Fruit fly (Drosophila melanogaster) whole organism, wandering third instar larva: ENCODE results near the gene CG6398.

Experiments used
- Abd-B ChIP-seq: fragments of >200 bp; optimal IDR thresholded peaks from 2 replicates; lab custom pipeline; 2017; ENCODE audit warnings: missing biosample characterization, missing genetic modification characterization
- CG32264 ChIP-seq: fragments of 200-800 bp; sonication (Bioruptor generic); optimal IDR thresholded peaks from 2 replicates; lab custom pipeline; 2016; ENCODE audit warnings: missing biosample characterization, missing genetic modification characterization
- CG9705 ChIP-seq: fragments of 200-800 bp; sonication (Bioruptor generic); optimal IDR thresholded peaks from 2 replicates; lab custom pipeline; 2018; ENCODE audit warnings: missing biosample characterization, mild to moderate bottlenecking, missing genetic modification characterization
- CrebA ChIP-seq: fragments of 200-800 bp; sonication (Bioruptor generic); optimal IDR thresholded peaks from 2 replicates; lab custom pipeline; 2016; ENCODE audit warnings: missing biosample characterization, mild to moderate bottlenecking, missing genetic modification characterization, borderline replicate concordance
- Dfd ChIP-seq: fragments of >200 bp; optimal IDR thresholded peaks from 2 replicates; lab custom pipeline; 2017; ENCODE audit warnings: missing biosample characterization, missing genetic modification characterization
- Dif ChIP-seq: fragments of 200-275, 200-300 bp; sonication (Bioruptor generic); optimal IDR thresholded peaks from 2 replicates; lab custom pipeline; 2018; ENCODE audit warnings: missing biosample characterization, missing genetic modification characterization; ENCODE audit not compliant: partially characterized antibody
- GATAd ChIP-seq: sonication (Bioruptor generic); optimal IDR thresholded peaks from 2 replicates; lab custom pipeline; 2016; ENCODE audit warnings: missing biosample characterization, missing genetic modification characterization
- HLH106 ChIP-seq: fragments of 200-800 bp; optimal IDR thresholded peaks from 3 replicates; lab custom pipeline; 2019; ENCODE audit warnings: missing biosample characterization, mild to moderate bottlenecking, missing genetic modification characterization, moderate library complexity
- Hnf4 ChIP-seq: fragments of 200-800 bp; sonication (Bioruptor generic); optimal IDR thresholded peaks from 2 replicates; lab custom pipeline; 2016; ENCODE audit warnings: missing biosample characterization, mild to moderate bottlenecking, missing genetic modification characterization
- Hr78 ChIP-seq: fragments of >200 bp; optimal IDR thresholded peaks from 2 replicates; lab custom pipeline; 2017; ENCODE audit warnings: missing biosample characterization, missing genetic modification characterization
- Hr83 ChIP-seq: fragments of 200-300 bp; sonication (Bioruptor generic); optimal IDR thresholded peaks from 2 replicates; lab custom pipeline; 2016; ENCODE audit warnings: missing biosample characterization, mild to moderate bottlenecking, missing genetic modification characterization, moderate library complexity; ENCODE audit not compliant: poor library complexity, severe bottlenecking
- Jra ChIP-seq: sonication (Bioruptor generic); optimal IDR thresholded peaks from 2 replicates; lab custom pipeline; 2016; ENCODE audit warnings: missing biosample characterization, missing genetic modification characterization
- Myc ChIP-seq: fragments of >200 bp; optimal IDR thresholded peaks from 2 replicates; lab custom pipeline; 2017
- OdsH ChIP-seq: fragments of 200-800 bp; sonication (Bioruptor generic); optimal IDR thresholded peaks from 2 replicates; lab custom pipeline; 2016; ENCODE audit warnings: missing biosample characterization, mild to moderate bottlenecking, missing genetic modification characterization
- Rel ChIP-seq, 2 experiments: fragments of 200-800 bp; sonication (Bioruptor generic) in 1 of 2; optimal IDR thresholded peaks; 2 replicates in 1 of 2; 3 replicates in 1 of 2; lab custom pipeline; 2016 to 2019; ENCODE audit warnings: mild to moderate bottlenecking in 2 of 2, missing biosample characterization in 2 of 2, missing genetic modification characterization in 2 of 2, moderate library complexity in 1 of 2
- Sp1 ChIP-seq: fragments of 200-800 bp; sonication (Bioruptor generic); optimal IDR thresholded peaks from 3 replicates; lab custom pipeline; 2019; ENCODE audit warnings: missing biosample characterization, mild to moderate bottlenecking, missing genetic modification characterization, moderate library complexity
- Vsx2 ChIP-seq: fragments of 200-300, 225-300 bp; sonication (Bioruptor generic); optimal IDR thresholded peaks from 2 replicates; lab custom pipeline; 2018; ENCODE audit warnings: missing biosample characterization, missing genetic modification characterization; ENCODE audit not compliant: partially characterized antibody
- br ChIP-seq: fragments of 200-800 bp; sonication (Bioruptor generic); optimal IDR thresholded peaks from 2 replicates; lab custom pipeline; 2016; ENCODE audit warnings: missing biosample characterization, missing genetic modification characterization
- brk ChIP-seq: fragments of 200-800 bp; sonication (Bioruptor generic); optimal IDR thresholded peaks from 2 replicates; lab custom pipeline; 2016; ENCODE audit warnings: missing biosample characterization, mild to moderate bottlenecking, missing genetic modification characterization
- dmrt93B ChIP-seq: fragments of 200-800 bp; sonication (Bioruptor generic); optimal IDR thresholded peaks from 2 replicates; lab custom pipeline; 2018; ENCODE audit warnings: missing biosample characterization, mild to moderate bottlenecking, missing genetic modification characterization
- dsf ChIP-seq: sonication (Bioruptor generic); optimal IDR thresholded peaks from 2 replicates; lab custom pipeline; 2016; ENCODE audit warnings: missing biosample characterization, missing genetic modification characterization, borderline replicate concordance
- ey ChIP-seq: fragments of 200-800 bp; sonication (Bioruptor generic); optimal IDR thresholded peaks from 2 replicates; lab custom pipeline; 2016; ENCODE audit warnings: missing biosample characterization, missing genetic modification characterization
- foxo ChIP-seq, 2 experiments: fragments of 200-800 bp; sonication (Bioruptor generic); optimal IDR thresholded peaks; 2 replicates in 1 of 2; 3 replicates in 1 of 2; lab custom pipeline; 2016 to 2017; ENCODE audit warnings: missing biosample characterization in 2 of 2, missing genetic modification characterization in 2 of 2
- fru ChIP-seq: fragments of 200-800 bp; sonication (Bioruptor generic); optimal IDR thresholded peaks from 3 replicates; lab custom pipeline; 2016; ENCODE audit warnings: missing biosample characterization, mild to moderate bottlenecking, missing genetic modification characterization
- h ChIP-seq: fragments of 200-800 bp; sonication (Bioruptor generic); optimal IDR thresholded peaks from 3 replicates; lab custom pipeline; 2016; ENCODE audit warnings: missing biosample characterization, mild to moderate bottlenecking, missing genetic modification characterization
- jim ChIP-seq: fragments of 175-275, 200-325 bp; sonication (Bioruptor generic); optimal IDR thresholded peaks from 2 replicates; lab custom pipeline; 2016; ENCODE audit warnings: missing biosample characterization, mild to moderate bottlenecking, missing genetic modification characterization
- lola ChIP-seq: fragments of >200 bp; optimal IDR thresholded peaks from 2 replicates; lab custom pipeline; 2017; ENCODE audit warnings: missing biosample characterization, missing genetic modification characterization
- pan ChIP-seq: fragments of >200 bp; optimal IDR thresholded peaks from 2 replicates; lab custom pipeline; 2017
- psq ChIP-seq: fragments of 200-800 bp; sonication (Bioruptor generic); optimal IDR thresholded peaks from 3 replicates; lab custom pipeline; 2017; ENCODE audit warnings: missing biosample characterization, mild to moderate bottlenecking, missing genetic modification characterization, moderate library complexity
- rgr ChIP-seq: fragments of 200-800 bp; sonication (Bioruptor generic); optimal IDR thresholded peaks from 3 replicates; lab custom pipeline; 2016; ENCODE audit warnings: missing biosample characterization, mild to moderate bottlenecking, missing genetic modification characterization
- sage ChIP-seq: fragments of 200-800 bp; sonication (Bioruptor generic); optimal IDR thresholded peaks from 2 replicates; lab custom pipeline; 2016; ENCODE audit warnings: missing biosample characterization, mild to moderate bottlenecking, missing genetic modification characterization
- sv ChIP-seq: fragments of 200-800 bp; sonication (Bioruptor generic); optimal IDR thresholded peaks from 3 replicates; lab custom pipeline; 2016; ENCODE audit warnings: missing biosample characterization, missing genetic modification characterization
- tai ChIP-seq: sonication (Bioruptor generic); optimal IDR thresholded peaks from 2 replicates; lab custom pipeline; 2016; ENCODE audit warnings: missing biosample characterization, missing genetic modification characterization
- woc ChIP-seq: sonication (Bioruptor generic); optimal IDR thresholded peaks from 2 replicates; lab custom pipeline; 2016; ENCODE audit warnings: missing biosample characterization, mild to moderate bottlenecking, missing genetic modification characterization

The CG6398 gene

dm6 chrX:17799803-17800151 is 30.9 kb upstream of the CG6398 start:
- TF ChIP-seq lola (GFP tag; lab: Kevin White, UChicago) (no peak), ey (no peak), br (GFP tag; lab: Kevin White, UChicago) (no peak), sage (GFP tag; lab: Kevin White, UChicago) (no peak), brk (no peak), CrebA (GFP tag; lab: Kevin White, UChicago) (no peak), Sp1 (GFP tag; lab: Kevin White, UChicago) (no peak), Jra (GFP tag; lab: Kevin White, UChicago) (no peak), dmrt93B (GFP tag; lab: Kevin White, UChicago) (no peak), tai (GFP tag; lab: Kevin White, UChicago) (no peak), Hr83 (no peak), GATAd (GFP tag; lab: Kevin White, UChicago) (no peak)

dm6 chrX:17802353-17803121 is 28.1 kb upstream of the CG6398 start:
- TF ChIP-seq OdsH (GFP tag; lab: Kevin White, UChicago): peak; percentile 95
- TF ChIP-seq Vsx2 (GFP tag; lab: Kevin White, UChicago): peak; percentile 54
- TF ChIP-seq Jra (GFP tag; lab: Kevin White, UChicago): no peak
- no peak for TF ChIP-seq Dfd (GFP tag; lab: Kevin White, UChicago)
- TF ChIP-seq Hr78 (GFP tag; lab: Kevin White, UChicago): no peak
- TF ChIP-seq sage (GFP tag; lab: Kevin White, UChicago): peak; percentile 37
- TF ChIP-seq dsf (GFP tag; lab: Kevin White, UChicago): no peak
- TF ChIP-seq lola (GFP tag; lab: Kevin White, UChicago): no peak
- TF ChIP-seq brk: peak; percentile 51
- no peak for TF ChIP-seq Rel (GFP tag; optimal IDR thresholded peaks at IDR 0.05; lab: Kevin White, UChicago)
- TF ChIP-seq Rel (tag; optimal IDR thresholded peaks at IDR 0.05; lab: Kevin White, UChicago): no peak
- no peak for TF ChIP-seq Abd-B (GFP tag; lab: Kevin White, UChicago)
- TF ChIP-seq ey: peak; percentile 75
- TF ChIP-seq psq (GFP tag; lab: Kevin White, UChicago): peak; percentile 74
- TF ChIP-seq sv (GFP tag; lab: Kevin White, UChicago): no peak
- no peak for TF ChIP-seq Myc (lab: Kevin White, UChicago)
- TF ChIP-seq dmrt93B (GFP tag; lab: Kevin White, UChicago): peak; percentile 75
- peak; percentile 68 for TF ChIP-seq woc (GFP tag; lab: Kevin White, UChicago)
- TF ChIP-seq tai (GFP tag; lab: Kevin White, UChicago): peak; percentile 19
- TF ChIP-seq CG32264 (GFP tag; lab: Kevin White, UChicago): no peak
- peak; percentile 70 for TF ChIP-seq HLH106 (tag; lab: Kevin White, UChicago)
- TF ChIP-seq CrebA (GFP tag; lab: Kevin White, UChicago): no peak
- TF ChIP-seq Hr83: no peak
- TF ChIP-seq CG9705 (GFP tag; lab: Kevin White, UChicago): peak; percentile 68
- TF ChIP-seq rgr (GFP tag; lab: Kevin White, UChicago): peak; percentile 78
- TF ChIP-seq Sp1 (GFP tag; lab: Kevin White, UChicago): peak; percentile 85
- peak; percentile 79 for TF ChIP-seq h (GFP tag; lab: Kevin White, UChicago)
- TF ChIP-seq pan: no peak
- peak; percentile 59 for TF ChIP-seq Hnf4 (GFP tag; lab: Kevin White, UChicago)
- no peak for TF ChIP-seq GATAd (GFP tag; lab: Kevin White, UChicago)
- peak; percentile 79 for TF ChIP-seq br (GFP tag; lab: Kevin White, UChicago)
- peak; percentile 83 for TF ChIP-seq fru (GFP tag; lab: Kevin White, UChicago)
- TF ChIP-seq foxo (GFP tag; optimal IDR thresholded peaks at IDR 0.05; lab: Kevin White, UChicago): peak in 1 of 2 experiments; percentile 86

dm6 chrX:17804048-17804447 is 26.6 kb upstream of the CG6398 start:
- TF ChIP-seq dmrt93B (GFP tag; lab: Kevin White, UChicago) (no peak), Rel (GFP tag; optimal IDR thresholded peaks at IDR 0.05; lab: Kevin White, UChicago) (no peak), Rel (tag; optimal IDR thresholded peaks at IDR 0.05; lab: Kevin White, UChicago) (peak; percentile 79), OdsH (GFP tag; lab: Kevin White, UChicago) (no peak), psq (GFP tag; lab: Kevin White, UChicago) (peak; percentile 6), Dfd (GFP tag; lab: Kevin White, UChicago) (no peak), Dif (GFP tag; lab: Kevin White, UChicago) (no peak), jim (GFP tag; lab: Kevin White, UChicago) (no peak), Vsx2 (GFP tag; lab: Kevin White, UChicago) (peak; percentile 63)
- TF ChIP-seq, all 38 proteins: peak for 3
